Fruit fly (Drosophila melanogaster): ENCODE results near the gene Polr2I.

DNA sequence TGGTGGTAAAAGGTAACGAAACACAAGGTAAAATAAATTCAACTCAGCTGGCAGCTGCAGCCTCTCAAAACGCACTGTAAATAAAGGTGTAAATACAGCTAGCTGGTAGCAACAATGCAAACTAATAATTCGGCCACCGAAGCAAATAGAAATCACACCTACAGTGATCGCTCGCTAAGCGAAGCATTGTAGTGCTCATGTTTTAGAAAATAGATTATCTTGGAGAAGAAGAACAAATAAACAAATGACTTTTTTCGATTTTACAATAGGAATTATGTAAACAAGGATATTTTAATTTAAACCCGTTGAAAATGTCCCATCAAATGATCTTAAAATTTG is 24.5 kb upstream of the Polr2I start:
- no peak for TF ChIP-seq pan (optimal IDR thresholded peaks at IDR 0.05)
- no peak for TF ChIP-seq Dll (optimal IDR thresholded peaks at IDR 0.05)
- TF ChIP-seq psq (optimal IDR thresholded peaks at IDR 0.05) = no peak
- TF ChIP-seq usp (GFP tag; optimal IDR thresholded peaks at IDR 0.05) = no peak
- no peak for TF ChIP-seq CG8478 (optimal IDR thresholded peaks at IDR 0.05)
- TF ChIP-seq EcR (GFP tag; optimal IDR thresholded peaks at IDR 0.05) = no peak

Data from whole organism.